Worm (Caenorhabditis elegans) whole organism, midembryonic: Measurements from ENCODE around the gene mdt-28.
"Not testable (repeated sequence)": the region's sequence is repeated elsewhere in the genome, so short reads cannot be mapped to it uniquely, and the experiment has no call there.

Source experiments
- T22C8.4 ChIP-seq: fragments of 200-800 bp; sonication (Bioruptor generic); IDR thresholded peaks from 2 replicates; pipeline ENCODE4 v1.3.6; 2022; ENCODE audit warnings: missing genetic modification characterization, missing compliant biosample characterization
- cog-1 ChIP-seq: sonication (generic microtip); optimal IDR thresholded peaks from 2 replicates; lab custom pipeline; 2016; ENCODE audit warnings: missing genetic modification characterization, missing compliant biosample characterization
- flt-1 ChIP-seq: fragments of 200-800 bp; sonication (Bioruptor generic); IDR thresholded peaks from 2 replicates; pipeline ENCODE4 v1.3.6; 2022; ENCODE audit warnings: missing genetic modification characterization, missing compliant biosample characterization
- klf-2 ChIP-seq: fragments of 200-800 bp; sonication (Bioruptor generic); conservative IDR thresholded peaks from 2 replicates; pipeline ENCODE4 v1.3.6; 2022; ENCODE audit warnings: missing genetic modification reagents, missing genetic modification characterization, missing compliant biosample characterization
- med-1 ChIP-seq: sonication (generic microtip); optimal IDR thresholded peaks from 2 replicates; lab custom pipeline; 2017; ENCODE audit warnings: missing genetic modification characterization, mild to moderate bottlenecking, missing compliant biosample characterization, antibody characterized with exemption, missing genetic modification reagents; ENCODE audit not compliant: insufficient read depth
- ref-1 ChIP-seq: fragments of 200-800 bp; sonication (Bioruptor generic); conservative IDR thresholded peaks from 2 replicates; pipeline ENCODE4 v1.3.6; 2022; ENCODE audit warnings: missing genetic modification reagents, missing genetic modification characterization, missing compliant biosample characterization
- tab-1 ChIP-seq: fragments of 200-800 bp; sonication (Bioruptor generic); IDR thresholded peaks from 2 replicates; pipeline ENCODE4 v1.3.6; 2022; ENCODE audit warnings: missing genetic modification characterization, missing compliant biosample characterization
- ztf-29 ChIP-seq: fragments of 200-800 bp; sonication (Bioruptor generic); IDR thresholded peaks from 2 replicates; pipeline ENCODE4 v1.3.6; 2022; ENCODE audit warnings: missing genetic modification reagents, missing genetic modification characterization, missing compliant biosample characterization

- not testable (repeated sequence) for TF ChIP-seq cog-1 (tag; lab: Kevin White, UChicago); med-1; T22C8.4 (GFP tag; lab: Robert Waterston, UW); flt-1 (GFP tag; lab: Robert Waterston, UW); ztf-29; klf-2 (GFP tag; lab: Robert Waterston, UW); tab-1 (GFP tag; lab: Robert Waterston, UW); ref-1 (GFP tag; lab: Robert Waterston, UW)
These were observed 15.0 kb upstream of the mdt-28 start, which contains the start of gene F28F8.7 for ce11 chrV:15590183-15590667.
